Worm (Caenorhabditis elegans) whole organism, mixed stage, embryonic: ENCODE measurements around the gene T07E3.2.

Experiments used
- M03D4.4 ChIP-seq: sonication (generic microtip); optimal IDR thresholded peaks from 2 replicates; lab custom pipeline; 2017; ENCODE audit warnings: mild to moderate bottlenecking, missing genetic modification characterization, missing compliant biosample characterization
- bed-3 ChIP-seq: fragments of 200-800 bp; sonication (Bioruptor generic); optimal IDR thresholded peaks from 3 replicates; lab custom pipeline; 2018; ENCODE audit warnings: mild to moderate bottlenecking, missing genetic modification characterization, moderate library complexity, missing compliant biosample characterization
- blmp-1 ChIP-seq: fragments of 150-350 bp; optimal IDR thresholded peaks from 2 replicates; lab custom pipeline; 2014; ENCODE audit warnings: missing biosample characterization, missing genetic modification characterization
- ceh-39 ChIP-seq: fragments of 150-350 bp; optimal IDR thresholded peaks from 2 replicates; lab custom pipeline; 2014; ENCODE audit warnings: missing biosample characterization, missing genetic modification characterization
- ceh-43 ChIP-seq: fragments of 200-800 bp; sonication (Bioruptor generic); optimal IDR thresholded peaks from 2 replicates; lab custom pipeline; 2018; ENCODE audit warnings: mild to moderate bottlenecking, missing genetic modification characterization, moderate library complexity, missing compliant biosample characterization
- ceh-83 ChIP-seq: fragments of 200-800 bp; sonication (Bioruptor generic); optimal IDR thresholded peaks from 2 replicates; lab custom pipeline; 2018; ENCODE audit warnings: mild to moderate bottlenecking, missing genetic modification characterization, missing compliant biosample characterization
- cnd-1 ChIP-seq: fragments of 200-800 bp; sonication (Bioruptor generic); optimal IDR thresholded peaks from 2 replicates; lab custom pipeline; 2018; ENCODE audit warnings: mild to moderate bottlenecking, missing genetic modification characterization, missing compliant biosample characterization
- drap-1 ChIP-seq: fragments of 200-800 bp; sonication (Bioruptor generic); optimal IDR thresholded peaks from 3 replicates; lab custom pipeline; 2018; ENCODE audit warnings: mild to moderate bottlenecking, missing genetic modification characterization, missing compliant biosample characterization
- elt-1 ChIP-seq: sonication (generic microtip); optimal IDR thresholded peaks from 2 replicates; lab custom pipeline; 2017; ENCODE audit warnings: missing genetic modification characterization, mild to moderate bottlenecking, missing compliant biosample characterization, antibody characterized with exemption, moderate library complexity, borderline replicate concordance; ENCODE audit not compliant: insufficient read depth
- elt-3 ChIP-seq: fragments of 150-350 bp; optimal IDR thresholded peaks from 2 replicates; lab custom pipeline; 2014; ENCODE audit warnings: missing biosample characterization, missing genetic modification characterization
- flh-1 ChIP-seq: fragments of 200-800 bp; sonication (Bioruptor generic); optimal IDR thresholded peaks from 2 replicates; lab custom pipeline; 2018; ENCODE audit warnings: mild to moderate bottlenecking, missing genetic modification characterization, moderate library complexity, missing compliant biosample characterization
- ham-2 ChIP-seq: fragments of 200-800 bp; sonication (Bioruptor generic); optimal IDR thresholded peaks from 2 replicates; lab custom pipeline; 2018; ENCODE audit warnings: mild to moderate bottlenecking, missing genetic modification characterization, missing compliant biosample characterization
- hlh-1 ChIP-seq: fragments of 150-350 bp; optimal IDR thresholded peaks from 2 replicates; lab custom pipeline; 2014; ENCODE audit warnings: missing biosample characterization, missing genetic modification reagents, missing genetic modification characterization
- lin-13 ChIP-seq: fragments of 150-350 bp; optimal IDR thresholded peaks from 2 replicates; lab custom pipeline; 2014; ENCODE audit warnings: missing biosample characterization, missing genetic modification characterization
- lin-32 ChIP-seq: fragments of 200-800 bp; sonication (Bioruptor generic); optimal IDR thresholded peaks from 2 replicates; lab custom pipeline; 2018; ENCODE audit warnings: mild to moderate bottlenecking, missing genetic modification characterization, missing compliant biosample characterization
- lsy-2 ChIP-seq: fragments of 150-350 bp; optimal IDR thresholded peaks from 2 replicates; lab custom pipeline; 2014; ENCODE audit warnings: missing biosample characterization, missing genetic modification characterization
- mab-5 ChIP-seq: fragments of 150-350 bp; optimal IDR thresholded peaks from 2 replicates; lab custom pipeline; 2014; ENCODE audit warnings: missing biosample characterization, missing genetic modification characterization
- mep-1 ChIP-seq: fragments of 150-350 bp; optimal IDR thresholded peaks from 2 replicates; lab custom pipeline; 2017; ENCODE audit warnings: missing biosample characterization, missing genetic modification reagents, missing genetic modification characterization, inconsistent platforms
- mls-2 ChIP-seq: sonication (generic microtip); optimal IDR thresholded peaks from 2 replicates; lab custom pipeline; 2016; ENCODE audit warnings: mild to moderate bottlenecking, missing genetic modification characterization, moderate library complexity, missing compliant biosample characterization
- nhr-12 ChIP-seq: fragments of 150-350 bp; optimal IDR thresholded peaks from 2 replicates; lab custom pipeline; 2014; ENCODE audit warnings: missing biosample characterization, missing genetic modification characterization
- nhr-2 ChIP-seq: fragments of 150-350 bp; optimal IDR thresholded peaks from 2 replicates; lab custom pipeline; 2014; ENCODE audit warnings: missing biosample characterization, missing genetic modification characterization
- nhr-237 ChIP-seq: fragments of 150-350 bp; optimal IDR thresholded peaks from 2 replicates; lab custom pipeline; 2014; ENCODE audit warnings: missing biosample characterization, missing genetic modification characterization
- nhr-28 ChIP-seq: fragments of 150-350 bp; optimal IDR thresholded peaks from 2 replicates; lab custom pipeline; 2014; ENCODE audit warnings: missing biosample characterization, missing genetic modification characterization
- nhr-76 ChIP-seq: sonication (generic microtip); optimal IDR thresholded peaks from 2 replicates; lab custom pipeline; 2017; ENCODE audit warnings: missing biosample characterization, missing genetic modification characterization
- pha-4 ChIP-seq: fragments of 150-350 bp; optimal IDR thresholded peaks from 2 replicates; lab custom pipeline; 2018; ENCODE audit warnings: missing biosample characterization, missing genetic modification reagents, missing genetic modification characterization
- sem-2 ChIP-seq: fragments of 200-800 bp; sonication (Bioruptor generic); optimal IDR thresholded peaks from 2 replicates; lab custom pipeline; 2018; ENCODE audit warnings: mild to moderate bottlenecking, missing genetic modification characterization, missing compliant biosample characterization
- snpc-4 ChIP-seq: fragments of 150-350 bp; optimal IDR thresholded peaks from 2 replicates; lab custom pipeline; 2014; ENCODE audit warnings: missing biosample characterization, missing genetic modification characterization
- sptf-1 ChIP-seq: sonication (generic microtip); optimal IDR thresholded peaks from 2 replicates; lab custom pipeline; 2017; ENCODE audit warnings: mild to moderate bottlenecking, missing genetic modification characterization, moderate library complexity, missing compliant biosample characterization
- unc-120 ChIP-seq: sonication (generic microtip); optimal IDR thresholded peaks from 2 replicates; lab custom pipeline; 2017; ENCODE audit warnings: missing genetic modification characterization, missing compliant biosample characterization; ENCODE audit not compliant: poor library complexity, severe bottlenecking
- unc-39 ChIP-seq: fragments of 150-350 bp; optimal IDR thresholded peaks from 2 replicates; lab custom pipeline; 2014; ENCODE audit warnings: missing biosample characterization, missing genetic modification characterization
- unc-62 ChIP-seq: fragments of 150-350 bp; optimal IDR thresholded peaks from 2 replicates; lab custom pipeline; 2014; ENCODE audit warnings: missing biosample characterization, missing genetic modification reagents, missing genetic modification characterization
- ztf-11 ChIP-seq: fragments of 150-350 bp; optimal IDR thresholded peaks from 2 replicates; lab custom pipeline; 2014; ENCODE audit warnings: missing biosample characterization, missing genetic modification characterization

Gene T07E3.2

ce11 chrIII:6869996-6870395, 36.5 kb upstream of the T07E3.2 start, which contains the start of gene K04C2.8:
Gene K04C2.8, plus strand, starts transcription at chrIII:6870296.
- TF ChIP-seq blmp-1 (tag; lab: Kevin White, UChicago) (no peak), nhr-237 (tag; lab: Kevin White, UChicago) (no peak), lin-32 (GFP tag; lab: Kevin White, UChicago) (no peak), unc-120 (tag; lab: Kevin White, UChicago) (no peak), sem-2 (GFP tag; lab: Kevin White, UChicago) (no peak), elt-1 (tag; lab: Kevin White, UChicago) (no peak), drap-1 (GFP tag; lab: Kevin White, UChicago) (no peak), unc-62 (GFP tag; lab: Kevin White, UChicago) (no peak), lsy-2 (tag; lab: Kevin White, UChicago) (no peak), mls-2 (tag; lab: Kevin White, UChicago) (no peak), flh-1 (GFP tag; lab: Kevin White, UChicago) (no peak), ceh-39 (tag; lab: Kevin White, UChicago) (no peak), sptf-1 (tag; lab: Kevin White, UChicago) (no peak), nhr-12 (tag; lab: Kevin White, UChicago) (no peak), ceh-43 (no peak), mab-5 (tag; lab: Kevin White, UChicago) (no peak), unc-39 (tag; lab: Kevin White, UChicago) (no peak)

- TF ChIP-seq nhr-237 (tag; lab: Kevin White, UChicago) (no peak), unc-120 (tag; lab: Kevin White, UChicago) (no peak), elt-1 (tag; lab: Kevin White, UChicago) (no peak), ztf-11 (tag; lab: Kevin White, UChicago) (no peak), elt-3 (tag; lab: Kevin White, UChicago) (no peak), snpc-4 (tag; lab: Kevin White, UChicago) (no peak), mls-2 (tag; lab: Kevin White, UChicago) (no peak), pha-4 (no peak), blmp-1 (tag; lab: Kevin White, UChicago) (no peak), sptf-1 (tag; lab: Kevin White, UChicago) (no peak)
- TF ChIP-seq, all 35 proteins: peak for 0
Observed at ce11 chrIII:6871067-6871466, 35.4 kb upstream of the T07E3.2 start.

- TF ChIP-seq ceh-39 (tag; lab: Kevin White, UChicago): no peak
- no peak for TF ChIP-seq ztf-11 (tag; lab: Kevin White, UChicago)
- no peak for TF ChIP-seq bed-3
- peak; percentile 52 for TF ChIP-seq hlh-1 (tag; lab: Kevin White, UChicago)
- no peak for TF ChIP-seq M03D4.4 (tag; lab: Kevin White, UChicago)
- TF ChIP-seq nhr-28 (tag; lab: Kevin White, UChicago): no peak
- no peak for TF ChIP-seq lin-13 (tag; lab: Kevin White, UChicago)
- peak; percentile 46 for TF ChIP-seq nhr-2
- no peak for TF ChIP-seq unc-120 (tag; lab: Kevin White, UChicago)
- TF ChIP-seq pha-4: no peak
- TF ChIP-seq mep-1 (tag; lab: Kevin White, UChicago): no peak
- no peak for TF ChIP-seq drap-1 (GFP tag; lab: Kevin White, UChicago)
Observed at ce11 chrIII:6871668-6872067, 34.8 kb upstream of the T07E3.2 start.

- TF ChIP-seq pha-4 (no peak), snpc-4 (tag; lab: Kevin White, UChicago) (no peak), ceh-83 (GFP tag; lab: Kevin White, UChicago) (no peak), nhr-28 (tag; lab: Kevin White, UChicago) (no peak), cnd-1 (tag; lab: Kevin White, UChicago) (no peak), flh-1 (GFP tag; lab: Kevin White, UChicago) (no peak), hlh-1 (tag; lab: Kevin White, UChicago) (no peak), blmp-1 (tag; lab: Kevin White, UChicago) (no peak), mep-1 (tag; lab: Kevin White, UChicago) (no peak), mab-5 (tag; lab: Kevin White, UChicago) (no peak), unc-62 (GFP tag; lab: Kevin White, UChicago) (no peak), ztf-11 (tag; lab: Kevin White, UChicago) (no peak), M03D4.4 (tag; lab: Kevin White, UChicago) (no peak), ceh-43 (no peak), nhr-76 (tag; lab: Kevin White, UChicago) (no peak), ceh-39 (tag; lab: Kevin White, UChicago) (no peak), ham-2 (no peak)
- TF ChIP-seq, all 35 proteins: peak for 0
Observed at ce11 chrIII:6872534-6873150, 33.9 kb upstream of the T07E3.2 start, which contains the start of gene K04C2.3. Gene K04C2.3, plus strand, starts transcription at chrIII:6873089.
